Worm (Caenorhabditis elegans) whole organism, L3 larva: Measurements from ENCODE around the gene lgc-49.

Experiments used
- R02D3.7 ChIP-seq: fragments of 150-350 bp; optimal IDR thresholded peaks from 2 replicates; lab custom pipeline; 2014; ENCODE audit warnings: missing biosample characterization, missing genetic modification characterization
- ama-1 ChIP-seq: fragments of 150-350 bp; optimal IDR thresholded peaks from 2 replicates; lab custom pipeline; 2018
- ceh-28 ChIP-seq: fragments of 150-350 bp; optimal IDR thresholded peaks from 2 replicates; lab custom pipeline; 2014; ENCODE audit warnings: missing biosample characterization, missing genetic modification reagents, missing genetic modification characterization
- daf-12 ChIP-seq: fragments of 150-350 bp; optimal IDR thresholded peaks from 2 replicates; lab custom pipeline; 2014; ENCODE audit warnings: missing biosample characterization, missing genetic modification reagents, missing genetic modification characterization
- egl-27 ChIP-seq: sonication (generic microtip); optimal IDR thresholded peaks from 4 replicates; lab custom pipeline; 2017; ENCODE audit warnings: missing biosample characterization, missing genetic modification reagents, missing genetic modification characterization
- egl-5 ChIP-seq: fragments of 150-350 bp; optimal IDR thresholded peaks from 2 replicates; lab custom pipeline; 2017; ENCODE audit warnings: missing biosample characterization, missing genetic modification reagents, missing genetic modification characterization, inconsistent platforms
- elt-1 ChIP-seq: fragments of 150-350 bp; optimal IDR thresholded peaks from 2 replicates; lab custom pipeline; 2014; ENCODE audit warnings: missing biosample characterization, missing genetic modification characterization
- elt-2 ChIP-seq: sonication (generic microtip); optimal IDR thresholded peaks from 2 replicates; lab custom pipeline; 2016; ENCODE audit warnings: missing genetic modification reagents, mild to moderate bottlenecking, missing genetic modification characterization, missing compliant biosample characterization
- elt-3 ChIP-seq, 3 experiments: fragments of 150-350 bp in 1 of 3; sonication (generic microtip) in 2 of 3; optimal IDR thresholded peaks; 2 replicates in 2 of 3; 4 replicates in 1 of 3; lab custom pipeline; 2014 to 2017; ENCODE audit warnings: missing biosample characterization in 3 of 3, missing genetic modification characterization in 3 of 3
- eor-1 ChIP-seq, 2 experiments: fragments of 150-350 bp; optimal IDR thresholded peaks; 2 replicates each; lab custom pipeline; 2014 to 2018; ENCODE audit warnings: missing biosample characterization in 2 of 2, missing genetic modification characterization in 2 of 2
- fkh-10 ChIP-seq: sonication (generic microtip); optimal IDR thresholded peaks from 2 replicates; lab custom pipeline; 2017; ENCODE audit warnings: missing biosample characterization, missing genetic modification reagents, missing genetic modification characterization
- fkh-2 ChIP-seq: fragments of 150-350 bp; optimal IDR thresholded peaks from 2 replicates; lab custom pipeline; 2014; ENCODE audit warnings: missing biosample characterization, missing genetic modification reagents, missing genetic modification characterization
- fos-1 ChIP-seq: fragments of 150-350 bp; optimal IDR thresholded peaks from 2 replicates; lab custom pipeline; 2014; ENCODE audit warnings: missing biosample characterization, missing genetic modification characterization
- hmg-11 ChIP-seq: sonication (generic microtip); optimal IDR thresholded peaks from 2 replicates; lab custom pipeline; 2016; ENCODE audit warnings: missing genetic modification characterization, missing compliant biosample characterization
- lin-15B ChIP-seq: fragments of 150-350 bp; optimal IDR thresholded peaks from 2 replicates; lab custom pipeline; 2014; ENCODE audit warnings: missing biosample characterization, missing genetic modification characterization
- lin-39 ChIP-seq: fragments of 150-350 bp; optimal IDR thresholded peaks from 2 replicates; lab custom pipeline; 2018; ENCODE audit warnings: missing biosample characterization, missing genetic modification reagents, missing genetic modification characterization
- lsy-12 ChIP-seq: sonication (generic microtip); optimal IDR thresholded peaks from 2 replicates; lab custom pipeline; 2016; ENCODE audit warnings: mild to moderate bottlenecking, missing genetic modification characterization, missing compliant biosample characterization
- mdl-1 ChIP-seq: fragments of 150-350 bp; optimal IDR thresholded peaks from 2 replicates; lab custom pipeline; 2014; ENCODE audit warnings: missing biosample characterization, missing genetic modification characterization
- mml-1 ChIP-seq: fragments of 150-350 bp; sonication (generic microtip); optimal IDR thresholded peaks from 3 replicates; lab custom pipeline; 2014; ENCODE audit warnings: missing biosample characterization, missing genetic modification characterization
- nfya-1 ChIP-seq: sonication (generic microtip); optimal IDR thresholded peaks from 2 replicates; lab custom pipeline; 2017; ENCODE audit warnings: missing genetic modification characterization, mild to moderate bottlenecking, missing compliant biosample characterization, antibody characterized with exemption, moderate library complexity; ENCODE audit not compliant: insufficient read depth
- nhr-12 ChIP-seq: fragments of 150-350 bp; optimal IDR thresholded peaks from 2 replicates; lab custom pipeline; 2014; ENCODE audit warnings: missing biosample characterization, missing genetic modification characterization
- nhr-23 ChIP-seq: fragments of 150-350 bp; optimal IDR thresholded peaks from 2 replicates; lab custom pipeline; 2014; ENCODE audit warnings: missing biosample characterization, missing genetic modification reagents, missing genetic modification characterization
- nhr-28 ChIP-seq: fragments of 150-350 bp; optimal IDR thresholded peaks from 2 replicates; lab custom pipeline; 2014; ENCODE audit warnings: missing biosample characterization, missing genetic modification characterization
- nhr-43 ChIP-seq: sonication (generic microtip); optimal IDR thresholded peaks from 2 replicates; lab custom pipeline; 2016; ENCODE audit warnings: mild to moderate bottlenecking, missing genetic modification characterization, missing compliant biosample characterization; ENCODE audit not compliant: poor library complexity, severe bottlenecking
- nhr-67 ChIP-seq: fragments of 150-350 bp; optimal IDR thresholded peaks from 2 replicates; lab custom pipeline; 2014; ENCODE audit warnings: missing biosample characterization, missing genetic modification characterization
- nhr-77 ChIP-seq: fragments of 150-350 bp; optimal IDR thresholded peaks from 2 replicates; lab custom pipeline; 2014; ENCODE audit warnings: missing biosample characterization, missing genetic modification characterization
- pha-4 ChIP-seq: fragments of 150-350 bp; optimal IDR thresholded peaks from 2 replicates; lab custom pipeline; 2014; ENCODE audit warnings: missing biosample characterization, missing genetic modification reagents, missing genetic modification characterization
- pqm-1 ChIP-seq: fragments of 150-350 bp; optimal IDR thresholded peaks from 2 replicates; lab custom pipeline; 2017; ENCODE audit warnings: missing biosample characterization, missing genetic modification characterization, inconsistent platforms
- sea-2 ChIP-seq: fragments of 150-350 bp; sonication (generic microtip); optimal IDR thresholded peaks from 4 replicates; lab custom pipeline; 2014; ENCODE audit warnings: missing biosample characterization, missing genetic modification reagents, missing genetic modification characterization
- skn-1 ChIP-seq: fragments of 150-350 bp; optimal IDR thresholded peaks from 2 replicates; lab custom pipeline; 2014; ENCODE audit warnings: missing biosample characterization, missing genetic modification characterization
- tbx-2 ChIP-seq: sonication (generic microtip); optimal IDR thresholded peaks from 2 replicates; lab custom pipeline; 2016; ENCODE audit warnings: mild to moderate bottlenecking, missing genetic modification characterization, missing compliant biosample characterization
- zag-1 ChIP-seq: fragments of 150-350 bp; optimal IDR thresholded peaks from 2 replicates; lab custom pipeline; 2014; ENCODE audit warnings: missing biosample characterization, missing genetic modification characterization
- ztf-4 ChIP-seq: fragments of 150-350 bp; optimal IDR thresholded peaks from 2 replicates; lab custom pipeline; 2014; ENCODE audit warnings: missing biosample characterization, missing genetic modification characterization

lgc-49 gene

ce11 chrV:11214569-11214968, 23.5 kb downstream of the lgc-49 start:
- TF ChIP-seq nfya-1 (tag; lab: Kevin White, UChicago) (no peak), egl-5 (tag; lab: Kevin White, UChicago) (peak; percentile 82)

ce11 chrV:11216137-11216536, 25.1 kb downstream of the lgc-49 start:
- no peak for TF ChIP-seq fos-1 (tag; lab: Kevin White, UChicago)
- TF ChIP-seq ztf-4 (tag; lab: Kevin White, UChicago), result no peak
- no peak for TF ChIP-seq mml-1 (tag; lab: Kevin White, UChicago)
- TF ChIP-seq skn-1 (tag; lab: Kevin White, UChicago), result no peak
- TF ChIP-seq pqm-1 (tag; lab: Kevin White, UChicago), result no peak
- no peak for TF ChIP-seq nhr-28 (tag; lab: Kevin White, UChicago)
- TF ChIP-seq nhr-23 (tag; lab: Kevin White, UChicago), result no peak
- TF ChIP-seq nhr-12 (tag; lab: Kevin White, UChicago), result no peak
- no peak for TF ChIP-seq nhr-67
- no peak for TF ChIP-seq pha-4 (tag; lab: Kevin White, UChicago)
- no peak for TF ChIP-seq nhr-43 (tag; lab: Kevin White, UChicago)
- TF ChIP-seq daf-12 (tag; lab: Kevin White, UChicago), result no peak
- no peak for TF ChIP-seq fkh-2 (tag; lab: Kevin White, UChicago)
- TF ChIP-seq eor-1 (tag; optimal IDR thresholded peaks at IDR 0.05; lab: Kevin White, UChicago), result no peak
- TF ChIP-seq ceh-28 (tag; lab: Kevin White, UChicago), result no peak
- TF ChIP-seq elt-3 (tag; optimal IDR thresholded peaks at IDR 0.05; lab: Kevin White, UChicago), result no peak
- TF ChIP-seq R02D3.7 (tag; lab: Kevin White, UChicago), result no peak
- no peak for TF ChIP-seq hmg-11 (tag; lab: Kevin White, UChicago)
- TF ChIP-seq ama-1 (lab: Kevin White, UChicago), result no peak
- TF ChIP-seq lin-15B (tag; lab: Kevin White, UChicago), result no peak
- TF ChIP-seq, all 47 proteins: peak for 0

- TF ChIP-seq pqm-1 (tag; lab: Kevin White, UChicago) (peak; percentile 18), lin-15B (tag; lab: Kevin White, UChicago) (no peak), elt-2 (peak; percentile 17)
- TF ChIP-seq, all 47 proteins: peak for 2
These were observed 26.3 kb downstream of the lgc-49 start, which contains the start of gene cyp-29A2 for ce11 chrV:11217394-11217793. Gene cyp-29A2, plus strand, starts transcription at chrV:11217583.

- TF ChIP-seq ama-1 (lab: Kevin White, UChicago) (no peak), fkh-2 (tag; lab: Kevin White, UChicago) (no peak), lin-39 (tag; lab: Kevin White, UChicago) (no peak), zag-1 (tag; lab: Kevin White, UChicago) (no peak), elt-1 (no peak), lin-15B (tag; lab: Kevin White, UChicago) (no peak), nhr-67 (no peak), pqm-1 (tag; lab: Kevin White, UChicago) (no peak), lsy-12 (tag; lab: Kevin White, UChicago) (no peak), tbx-2 (no peak), pha-4 (tag; lab: Kevin White, UChicago) (no peak), elt-2 (no peak), R02D3.7 (tag; lab: Kevin White, UChicago) (no peak), elt-3 (tag; optimal IDR thresholded peaks at IDR 0.05; lab: Kevin White, UChicago) (no peak)
These were observed 29.3 kb downstream of the lgc-49 start for ce11 chrV:11220415-11220814.

- no peak for TF ChIP-seq egl-27 (tag; lab: Kevin White, UChicago)
- TF ChIP-seq nhr-23 (tag; lab: Kevin White, UChicago), result peak; percentile 76
These were observed 29.9 kb downstream of the lgc-49 start, which contains the start of gene T19B10.2 for ce11 chrV:11220936-11221335. Gene T19B10.2, plus strand, starts transcription at chrV:11221302.

ce11 chrV:11223698-11224097, 32.6 kb downstream of the lgc-49 start:
- TF ChIP-seq fkh-10 (no peak), daf-12 (tag; lab: Kevin White, UChicago) (no peak), nhr-43 (tag; lab: Kevin White, UChicago) (no peak), mdl-1 (no peak), sea-2 (GFP tag; lab: Kevin White, UChicago) (no peak), nhr-77 (tag; lab: Kevin White, UChicago) (no peak)
